Fruit fly (Drosophila melanogaster) whole organism, embryonic: ENCODE data around the gene nAChRalpha2.
A peak's percentile ranks its signal among the peaks of the same experiment; 100 is the strongest.

Experiments used
- Abd-B ChIP-seq: fragments of 200-800 bp; sonication (Bioruptor generic); optimal IDR thresholded peaks from 2 replicates; lab custom pipeline; 2018; ENCODE audit warnings: missing biosample characterization, mild to moderate bottlenecking, missing genetic modification characterization, moderate library complexity
- Atf3 ChIP-seq: fragments of 200-800 bp; sonication (Bioruptor generic); optimal IDR thresholded peaks from 3 replicates; lab custom pipeline; 2016; ENCODE audit warnings: missing biosample characterization, missing genetic modification characterization
- B-H2 ChIP-seq: fragments of 200-800 bp; sonication (Bioruptor generic); optimal IDR thresholded peaks from 2 replicates; lab custom pipeline; 2018; ENCODE audit warnings: missing biosample characterization, mild to moderate bottlenecking, missing genetic modification characterization
- CG10431 ChIP-seq: fragments of 200-800 bp; sonication (Bioruptor generic); optimal IDR thresholded peaks from 3 replicates; lab custom pipeline; 2018; ENCODE audit warnings: missing biosample characterization, mild to moderate bottlenecking, missing genetic modification characterization
- CG10565 ChIP-seq: fragments of 200-800 bp; sonication (Bioruptor generic); optimal IDR thresholded peaks from 3 replicates; lab custom pipeline; 2016; ENCODE audit warnings: missing biosample characterization, mild to moderate bottlenecking, missing genetic modification characterization
- CG13287 ChIP-seq: fragments of 200-800 bp; sonication (Bioruptor generic); IDR thresholded peaks from 2 replicates; pipeline ENCODE4 v1.3.6; 2022; ENCODE audit warnings: missing biosample characterization, missing genetic modification characterization; ENCODE audit not compliant: partially characterized antibody
- CG1832 ChIP-seq: fragments of 200-800 bp; sonication (Bioruptor generic); optimal IDR thresholded peaks from 2 replicates; lab custom pipeline; 2017; ENCODE audit warnings: missing biosample characterization, mild to moderate bottlenecking, missing genetic modification characterization, inconsistent platforms
- CG2202 ChIP-seq: fragments of 200-800 bp; sonication (Bioruptor generic); optimal IDR thresholded peaks from 2 replicates; lab custom pipeline; 2018; ENCODE audit warnings: missing biosample characterization, mild to moderate bottlenecking, missing genetic modification characterization
- CG2678 ChIP-seq: fragments of 200-800 bp; sonication (Bioruptor generic); optimal IDR thresholded peaks from 3 replicates; lab custom pipeline; 2019; ENCODE audit warnings: missing biosample characterization, mild to moderate bottlenecking, missing genetic modification characterization, moderate library complexity
- CG31365 ChIP-seq: fragments of 200-800 bp; sonication (Bioruptor generic); optimal IDR thresholded peaks from 2 replicates; lab custom pipeline; 2018; ENCODE audit warnings: missing biosample characterization, mild to moderate bottlenecking, missing genetic modification characterization
- CG33557 ChIP-seq: fragments of 200-800 bp; sonication (Bioruptor generic); optimal IDR thresholded peaks from 2 replicates; lab custom pipeline; 2019; ENCODE audit warnings: missing biosample characterization, mild to moderate bottlenecking, missing genetic modification characterization, moderate library complexity
- CG3838 ChIP-seq: fragments of 200-800 bp; sonication (Bioruptor generic); optimal IDR thresholded peaks from 3 replicates; lab custom pipeline; 2016; ENCODE audit warnings: missing biosample characterization, missing genetic modification characterization
- CG3847 ChIP-seq: fragments of 200-800 bp; sonication (Bioruptor generic); IDR thresholded peaks from 2 replicates; pipeline ENCODE4 v1.3.6; 2022; ENCODE audit warnings: missing biosample characterization, missing genetic modification characterization
- CG42726 ChIP-seq: fragments of 200-800 bp; sonication (Bioruptor generic); IDR thresholded peaks from 2 replicates; pipeline ENCODE4 v1.3.6; 2022; ENCODE audit warnings: missing biosample characterization, missing genetic modification characterization; ENCODE audit not compliant: partially characterized antibody
- CG4282 ChIP-seq: fragments of 200-800 bp; sonication (Bioruptor generic); optimal IDR thresholded peaks from 2 replicates; lab custom pipeline; 2016; ENCODE audit warnings: missing biosample characterization, missing genetic modification characterization
- CG4424 ChIP-seq: fragments of 200-800 bp; sonication (Bioruptor generic); optimal IDR thresholded peaks from 3 replicates; lab custom pipeline; 2016; ENCODE audit warnings: missing biosample characterization, missing genetic modification characterization
- CG6654 ChIP-seq: fragments of 200-800 bp; sonication (Bioruptor generic); optimal IDR thresholded peaks from 2 replicates; lab custom pipeline; 2017; ENCODE audit warnings: missing biosample characterization, mild to moderate bottlenecking, missing genetic modification characterization
- CG7786 ChIP-seq: fragments of 200-800 bp; sonication (Bioruptor generic); optimal IDR thresholded peaks from 2 replicates; lab custom pipeline; 2016; ENCODE audit warnings: missing biosample characterization, missing genetic modification characterization
- CG8290 ChIP-seq, 3 experiments: fragments of 200-800 bp; sonication (Bioruptor generic); optimal IDR thresholded peaks; 2 replicates each; lab custom pipeline; 2016 to 2019; ENCODE audit warnings: missing biosample characterization in 3 of 3, missing genetic modification characterization in 3 of 3, mild to moderate bottlenecking in 2 of 3, moderate library complexity in 1 of 3
- CG9609 ChIP-seq: fragments of 200-800 bp; sonication (Bioruptor generic); optimal IDR thresholded peaks from 3 replicates; lab custom pipeline; 2016; ENCODE audit warnings: missing biosample characterization, missing genetic modification characterization
- CG9817 ChIP-seq: fragments of 200-800 bp; sonication (Bioruptor generic); optimal IDR thresholded peaks from 2 replicates; lab custom pipeline; 2018; ENCODE audit warnings: missing biosample characterization, mild to moderate bottlenecking, missing genetic modification characterization, moderate library complexity
- CG9932 ChIP-seq: fragments of 200-800 bp; sonication (Bioruptor generic); IDR thresholded peaks from 2 replicates; pipeline ENCODE4 v1.3.6; 2022; ENCODE audit warnings: missing biosample characterization, missing genetic modification characterization
- D19A ChIP-seq: fragments of 200-800 bp; optimal IDR thresholded peaks from 3 replicates; lab custom pipeline; 2019; ENCODE audit warnings: missing biosample characterization, mild to moderate bottlenecking, missing genetic modification characterization, moderate library complexity
- Drgx ChIP-seq: fragments of 200-800 bp; sonication (Bioruptor generic); IDR thresholded peaks from 2 replicates; pipeline ENCODE4 v1.3.6; 2022; ENCODE audit warnings: missing biosample characterization, missing genetic modification characterization
- E2f2 ChIP-seq: fragments of 200-800 bp; sonication (Bioruptor generic); IDR thresholded peaks from 2 replicates; pipeline ENCODE4 v1.3.6; 2022; ENCODE audit warnings: missing biosample characterization, missing genetic modification characterization
- Eip74EF ChIP-seq, 2 experiments: fragments of 200-800 bp in 1 of 2; fragments of >200 bp in 1 of 2; sonication (Bioruptor generic) in 1 of 2; optimal IDR thresholded peaks; 2 replicates each; lab custom pipeline; 2017 to 2019; ENCODE audit warnings: missing biosample characterization in 2 of 2, missing genetic modification characterization in 2 of 2, mild to moderate bottlenecking in 1 of 2, moderate library complexity in 1 of 2
- HLH4C ChIP-seq: fragments of 200-800 bp; sonication (Bioruptor generic); IDR thresholded peaks from 3 replicates; pipeline ENCODE4 v1.3.6; 2022; ENCODE audit warnings: missing biosample characterization, missing genetic modification characterization; ENCODE audit not compliant: partially characterized antibody
- Hand ChIP-seq: fragments of 200-800 bp; sonication (Bioruptor generic); optimal IDR thresholded peaks from 2 replicates; lab custom pipeline; 2017; ENCODE audit warnings: mild to moderate bottlenecking, missing biosample characterization, missing genetic modification reagents, missing genetic modification characterization
- Hr39 ChIP-seq: fragments of >200 bp; optimal IDR thresholded peaks from 2 replicates; lab custom pipeline; 2017
- MTF-1 ChIP-seq: fragments of 200-800 bp; sonication (Bioruptor generic); optimal IDR thresholded peaks from 2 replicates; lab custom pipeline; 2018; ENCODE audit warnings: missing biosample characterization, mild to moderate bottlenecking, missing genetic modification characterization, borderline replicate concordance
- NFAT ChIP-seq: fragments of 200-800 bp; sonication (Bioruptor generic); IDR thresholded peaks from 2 replicates; pipeline ENCODE4 v1.3.6; 2022; ENCODE audit warnings: missing biosample characterization, missing genetic modification characterization
- Rx ChIP-seq: fragments of 200-800 bp; sonication (Bioruptor generic); IDR thresholded peaks from 2 replicates; pipeline ENCODE4 v1.3.6; 2022; ENCODE audit warnings: missing biosample characterization, missing genetic modification characterization
- Side ChIP-seq: fragments of 200-800 bp; sonication (Bioruptor generic); optimal IDR thresholded peaks from 2 replicates; lab custom pipeline; 2016; ENCODE audit warnings: missing biosample characterization, missing genetic modification characterization
- Spps ChIP-seq: fragments of 200-800 bp; sonication (Bioruptor generic); optimal IDR thresholded peaks from 2 replicates; lab custom pipeline; 2018; ENCODE audit warnings: missing biosample characterization, mild to moderate bottlenecking, missing genetic modification characterization
- Taf1 ChIP-seq: fragments of 200-800 bp; sonication (Bioruptor generic); IDR thresholded peaks from 2 replicates; pipeline ENCODE4 v1.3.6; 2022; ENCODE audit warnings: missing biosample characterization, missing genetic modification characterization
- al ChIP-seq: fragments of 200-800 bp; sonication (Bioruptor generic); IDR thresholded peaks from 2 replicates; pipeline ENCODE4 v1.3.6; 2022; ENCODE audit warnings: missing biosample characterization, missing genetic modification characterization
- bab2 ChIP-seq: fragments of 200-800 bp; sonication (Bioruptor generic); optimal IDR thresholded peaks from 2 replicates; lab custom pipeline; 2016; ENCODE audit warnings: missing biosample characterization, missing genetic modification characterization
- chn ChIP-seq: fragments of 200-800 bp; sonication (Bioruptor generic); optimal IDR thresholded peaks from 2 replicates; lab custom pipeline; 2016; ENCODE audit warnings: missing biosample characterization, missing genetic modification characterization
- cwo ChIP-seq: fragments of 200-800 bp; sonication (Bioruptor generic); optimal IDR thresholded peaks from 3 replicates; lab custom pipeline; 2017; ENCODE audit warnings: missing biosample characterization, missing genetic modification characterization, mild to moderate bottlenecking, moderate library complexity, missing genetic modification reagents
- dpn ChIP-seq, 2 experiments: fragments of 200-800 bp; sonication (Bioruptor generic); optimal IDR thresholded peaks; 3 replicates each; lab custom pipeline; 2016; ENCODE audit warnings: missing biosample characterization in 2 of 2, missing genetic modification characterization in 2 of 2
- eyg ChIP-seq: fragments of 200-800 bp; sonication (Bioruptor generic); optimal IDR thresholded peaks from 3 replicates; lab custom pipeline; 2016; ENCODE audit warnings: missing biosample characterization, missing genetic modification characterization
- ken ChIP-seq: fragments of 200-800 bp; sonication (Bioruptor generic); IDR thresholded peaks from 3 replicates; pipeline ENCODE4 v1.3.6; 2022; ENCODE audit warnings: missing biosample characterization, missing genetic modification characterization
- lab ChIP-seq: fragments of 200-800 bp; sonication (Bioruptor generic); optimal IDR thresholded peaks from 3 replicates; lab custom pipeline; 2017; ENCODE audit warnings: missing biosample characterization, missing genetic modification characterization, mild to moderate bottlenecking, moderate library complexity, missing genetic modification reagents
- lov ChIP-seq, 2 experiments: fragments of 200-800 bp in 1 of 2; fragments of >200 bp in 1 of 2; sonication (Bioruptor generic) in 1 of 2; IDR thresholded peaks in 1 of 2; optimal IDR thresholded peaks in 1 of 2; 2 replicates in 1 of 2; 3 replicates in 1 of 2; pipeline versions ENCODE4 v1.3.6 to Lab custom; 2017 to 2022; ENCODE audit warnings: missing biosample characterization in 1 of 2, missing genetic modification characterization in 1 of 2
- mld ChIP-seq: fragments of 200-800 bp; sonication (Bioruptor generic); IDR thresholded peaks from 3 replicates; pipeline ENCODE4 v1.3.6; 2022; ENCODE audit warnings: missing biosample characterization, missing genetic modification characterization; ENCODE audit not compliant: partially characterized antibody
- pum ChIP-seq: fragments of 200-800 bp; sonication (Bioruptor generic); optimal IDR thresholded peaks from 2 replicates; lab custom pipeline; 2016; ENCODE audit warnings: missing biosample characterization, missing genetic modification characterization
- sens ChIP-seq: fragments of 200-800 bp; sonication (Bioruptor generic); peaks from one replicate; lab custom pipeline; 2016; ENCODE audit warnings: missing biosample characterization, missing genetic modification characterization
- ttk ChIP-seq: fragments of 200-800 bp; sonication (Bioruptor generic); IDR thresholded peaks from 2 replicates; pipeline ENCODE4 v2.1.2; 2022; ENCODE audit warnings: missing biosample characterization, missing genetic modification characterization
- yki ChIP-seq: fragments of >200 bp; optimal IDR thresholded peaks from 3 replicates; lab custom pipeline; 2018
- zen2 ChIP-seq: fragments of 200-800 bp; sonication (Bioruptor generic); IDR thresholded peaks from 3 replicates; pipeline ENCODE4 v1.3.6; 2022; ENCODE audit warnings: missing biosample characterization, missing genetic modification characterization; ENCODE audit not compliant: partially characterized antibody

The nAChRalpha2 gene

dm6 chr3R:24518150-24518580 lies 32.9 kb downstream of the nAChRalpha2 start, which contains the start of gene Pp1alpha-96A (continued):
- TF ChIP-seq HLH4C (GFP tag; lab: Robert Waterston, UW) (peak; percentile 84), Rx (GFP tag; lab: Robert Waterston, UW) (no peak), Eip74EF (GFP tag; optimal IDR thresholded peaks at IDR 0.05; lab: Kevin White, UChicago) (no peak), Spps (tag; lab: Kevin White, UChicago) (no peak), chn (GFP tag; lab: Kevin White, UChicago) (no peak), Taf1 (no peak), mld (GFP tag; lab: Robert Waterston, UW) (peak; percentile 63; the same call in 2 of the 3 replicates), CG3838 (no peak), CG10565 (GFP tag; lab: Kevin White, UChicago) (no peak), CG9609 (no peak), zen2 (GFP tag; lab: Robert Waterston, UW) (peak; percentile 73; the same call in 2 of the 3 replicates), CG9932 (peak; percentile 40), Hand (GFP tag; lab: Kevin White, UChicago) (peak; percentile 16), Side (no peak), CG9817 (tag; lab: Kevin White, UChicago) (no peak), Atf3 (no peak), ttk (GFP tag; lab: Robert Waterston, UW) (no peak), CG13287 (peak; percentile 91), eyg (GFP tag; lab: Kevin White, UChicago) (no peak), yki (no peak), CG1832 (GFP tag; lab: Kevin White, UChicago) (no peak), MTF-1 (GFP tag; lab: Kevin White, UChicago) (no peak), lab (GFP tag; lab: Kevin White, UChicago) (no peak), sens (GFP tag; lab: Kevin White, UChicago) (peak; percentile 45), Drgx (no peak), al (GFP tag; lab: Robert Waterston, UW) (no peak), NFAT (GFP tag; lab: Robert Waterston, UW) (no peak), CG31365 (no peak), CG4424 (peak; percentile 6), Hr39 (lab: Kevin White, UChicago) (no peak), bab2 (GFP tag; lab: Kevin White, UChicago) (no peak), ken (GFP tag; lab: Robert Waterston, UW) (no peak), D19A (tag; lab: Kevin White, UChicago) (no peak), CG3847 (peak; percentile 47; the same call in 1 of the 2 replicates), CG42726 (GFP tag; lab: Robert Waterston, UW) (peak; percentile 87), CG33557 (GFP tag; lab: Kevin White, UChicago) (no peak), E2f2 (GFP tag; lab: Robert Waterston, UW) (peak; percentile 85), CG10431 (GFP tag; lab: Kevin White, UChicago) (no peak), CG8290 (GFP tag; optimal IDR thresholded peaks at IDR 0.05; lab: Kevin White, UChicago) (no peak), CG8290 (tag; optimal IDR thresholded peaks at IDR 0.05; lab: Kevin White, UChicago) (no peak), CG2202 (tag; lab: Kevin White, UChicago) (no peak), B-H2 (GFP tag; lab: Kevin White, UChicago) (no peak), Abd-B (peak; percentile 49), CG6654 (GFP tag; lab: Kevin White, UChicago) (no peak), CG2678 (tag; lab: Kevin White, UChicago) (no peak), pum (GFP tag; lab: Kevin White, UChicago) (no peak), dpn (GFP tag; optimal IDR thresholded peaks at IDR 0.05; lab: Kevin White, UChicago) (no peak), lov (optimal IDR thresholded peaks at IDR 0.05; lab: Kevin White, UChicago) (no peak), lov (GFP tag; IDR thresholded peaks at IDR 0.05; lab: Robert Waterston, UW) (no peak), CG7786 (GFP tag; lab: Kevin White, UChicago) (no peak), cwo (GFP tag; lab: Kevin White, UChicago) (no peak), CG4282 (GFP tag; lab: Kevin White, UChicago) (no peak)
